Fruit fly (Drosophila melanogaster) whole organism, embryonic: ENCODE data around the gene ppk20.

Experiments
- ATbp ChIP-seq: fragments of 200-800 bp; sonication (Bioruptor generic); optimal IDR thresholded peaks from 2 replicates; lab custom pipeline; 2017; ENCODE audit warnings: missing biosample characterization, mild to moderate bottlenecking, missing genetic modification characterization, missing genetic modification reagents
- Atf6 ChIP-seq: fragments of 200-800 bp; sonication (Bioruptor generic); IDR thresholded peaks from 2 replicates; pipeline ENCODE4 v1.3.6; 2022; ENCODE audit warnings: missing biosample characterization, missing genetic modification characterization
- B-H2 ChIP-seq: fragments of 200-800 bp; sonication (Bioruptor generic); optimal IDR thresholded peaks from 2 replicates; lab custom pipeline; 2018; ENCODE audit warnings: missing biosample characterization, mild to moderate bottlenecking, missing genetic modification characterization
- Blimp-1 ChIP-seq: fragments of 200-800 bp; sonication (Bioruptor generic); optimal IDR thresholded peaks from 3 replicates; lab custom pipeline; 2018; ENCODE audit warnings: missing biosample characterization, missing genetic modification characterization, mild to moderate bottlenecking, moderate library complexity, missing genetic modification reagents
- CG10267 ChIP-seq: fragments of 200-800 bp; sonication (Bioruptor generic); optimal IDR thresholded peaks from 2 replicates; lab custom pipeline; 2018; ENCODE audit warnings: missing biosample characterization, mild to moderate bottlenecking, missing genetic modification characterization, moderate library complexity
- CG10979 ChIP-seq: fragments of 200-800 bp; sonication (Bioruptor generic); optimal IDR thresholded peaks from 2 replicates; lab custom pipeline; 2018; ENCODE audit warnings: missing biosample characterization, mild to moderate bottlenecking, missing genetic modification characterization, moderate library complexity
- CG11247 ChIP-seq: fragments of 200-800 bp; sonication (Bioruptor generic); IDR thresholded peaks from 2 replicates; pipeline ENCODE4 v1.3.6; 2022; ENCODE audit warnings: missing biosample characterization, missing genetic modification characterization
- CG11504 ChIP-seq: fragments of 200-800 bp; sonication (Bioruptor generic); optimal IDR thresholded peaks from 3 replicates; lab custom pipeline; 2019; ENCODE audit warnings: missing biosample characterization, mild to moderate bottlenecking, missing genetic modification characterization, moderate library complexity
- CG11696 ChIP-seq: fragments of 200-800 bp; sonication (Bioruptor generic); IDR thresholded peaks from 2 replicates; pipeline ENCODE4 v1.3.6; 2022; ENCODE audit warnings: missing biosample characterization, missing genetic modification characterization
- CG13424 ChIP-seq: fragments of 200-800 bp; sonication (Bioruptor generic); optimal IDR thresholded peaks from 2 replicates; lab custom pipeline; 2019; ENCODE audit warnings: missing biosample characterization, mild to moderate bottlenecking, missing genetic modification characterization, moderate library complexity
- CG15073 ChIP-seq: fragments of 200-800 bp; sonication (Bioruptor generic); optimal IDR thresholded peaks from 2 replicates; lab custom pipeline; 2016; ENCODE audit warnings: missing biosample characterization, missing genetic modification characterization
- CG15269 ChIP-seq: fragments of 200-800 bp; sonication (Bioruptor generic); optimal IDR thresholded peaks from 2 replicates; lab custom pipeline; 2018; ENCODE audit warnings: missing biosample characterization, mild to moderate bottlenecking, missing genetic modification characterization, moderate library complexity
- CG17359 ChIP-seq: fragments of 200-800 bp; sonication (Bioruptor generic); optimal IDR thresholded peaks from 3 replicates; lab custom pipeline; 2018; ENCODE audit warnings: missing biosample characterization, mild to moderate bottlenecking, missing genetic modification characterization, moderate library complexity
- CG17361 ChIP-seq: fragments of 200-800 bp; sonication (Bioruptor generic); IDR thresholded peaks from 3 replicates; pipeline ENCODE4 v1.3.6; 2022; ENCODE audit warnings: missing biosample characterization, missing genetic modification characterization
- CG18262 ChIP-seq: fragments of 200-800 bp; optimal IDR thresholded peaks from 3 replicates; lab custom pipeline; 2019; ENCODE audit warnings: missing biosample characterization, mild to moderate bottlenecking, missing genetic modification characterization, moderate library complexity
- CG18599 ChIP-seq: fragments of 200-800 bp; sonication (Bioruptor generic); optimal IDR thresholded peaks from 3 replicates; lab custom pipeline; 2017; ENCODE audit warnings: missing biosample characterization, missing genetic modification characterization, mild to moderate bottlenecking, moderate library complexity, missing genetic modification reagents
- CG2875 ChIP-seq: fragments of 200-800 bp; sonication (Bioruptor generic); optimal IDR thresholded peaks from 2 replicates; lab custom pipeline; 2017; ENCODE audit warnings: missing biosample characterization, mild to moderate bottlenecking, missing genetic modification characterization, missing genetic modification reagents
- CG31441 ChIP-seq: fragments of 200-800 bp; sonication (Bioruptor generic); IDR thresholded peaks from 2 replicates; pipeline ENCODE4 v1.3.6; 2022; ENCODE audit warnings: missing biosample characterization, missing genetic modification characterization
- CG3163 ChIP-seq: fragments of 200-800 bp; sonication (Bioruptor generic); optimal IDR thresholded peaks from 3 replicates; lab custom pipeline; 2016; ENCODE audit warnings: missing biosample characterization, missing genetic modification characterization
- CG3838 ChIP-seq: fragments of 200-800 bp; sonication (Bioruptor generic); optimal IDR thresholded peaks from 3 replicates; lab custom pipeline; 2016; ENCODE audit warnings: missing biosample characterization, missing genetic modification characterization
- CG43689 ChIP-seq: fragments of 200-800 bp; sonication (Bioruptor generic); IDR thresholded peaks from 2 replicates; pipeline ENCODE4 v1.3.6; 2022; ENCODE audit warnings: missing biosample characterization, missing genetic modification characterization
- CG5180 ChIP-seq: fragments of 200-800 bp; sonication (Bioruptor generic); optimal IDR thresholded peaks from 3 replicates; lab custom pipeline; 2017; ENCODE audit warnings: missing biosample characterization, missing genetic modification characterization, mild to moderate bottlenecking, moderate library complexity, missing genetic modification reagents
- CG6683 ChIP-seq: fragments of 200-800 bp; sonication (Bioruptor generic); optimal IDR thresholded peaks from 2 replicates; lab custom pipeline; 2017; ENCODE audit warnings: missing biosample characterization, mild to moderate bottlenecking, missing genetic modification characterization, missing genetic modification reagents
- CG7556 ChIP-seq: fragments of 200-800 bp; sonication (Bioruptor generic); optimal IDR thresholded peaks from 2 replicates; lab custom pipeline; 2017; ENCODE audit warnings: missing biosample characterization, mild to moderate bottlenecking, missing genetic modification characterization
- CG7839 ChIP-seq: fragments of 200-800 bp; sonication (Bioruptor generic); optimal IDR thresholded peaks from 3 replicates; lab custom pipeline; 2018; ENCODE audit warnings: missing biosample characterization, mild to moderate bottlenecking, missing genetic modification characterization, moderate library complexity
- CG9437 ChIP-seq: fragments of 200-800 bp; sonication (Bioruptor generic); optimal IDR thresholded peaks from 2 replicates; lab custom pipeline; 2018; ENCODE audit warnings: missing biosample characterization, mild to moderate bottlenecking, missing genetic modification characterization
- CrebB ChIP-seq: fragments of 200-800 bp; sonication (Bioruptor generic); optimal IDR thresholded peaks from 3 replicates; lab custom pipeline; 2018; ENCODE audit warnings: missing biosample characterization, mild to moderate bottlenecking, missing genetic modification characterization
- D19A ChIP-seq: fragments of 200-800 bp; optimal IDR thresholded peaks from 3 replicates; lab custom pipeline; 2019; ENCODE audit warnings: missing biosample characterization, mild to moderate bottlenecking, missing genetic modification characterization, moderate library complexity
- Dek ChIP-seq: fragments of 200-800 bp; sonication (Bioruptor generic); optimal IDR thresholded peaks from 3 replicates; lab custom pipeline; 2019; ENCODE audit warnings: missing biosample characterization, mild to moderate bottlenecking, missing genetic modification characterization, moderate library complexity
- Doc3 ChIP-seq: fragments of 200-800 bp; sonication (Bioruptor generic); IDR thresholded peaks from 3 replicates; pipeline ENCODE4 v1.3.6; 2022; ENCODE audit warnings: missing biosample characterization, missing genetic modification characterization; ENCODE audit not compliant: partially characterized antibody
- Ets65A ChIP-seq: fragments of 200-800 bp; sonication (Bioruptor generic); peaks from one replicate; lab custom pipeline; 2016; ENCODE audit warnings: missing biosample characterization, missing genetic modification characterization
- Nf-YB ChIP-seq: fragments of 200-800 bp; sonication (Bioruptor generic); optimal IDR thresholded peaks from 3 replicates; lab custom pipeline; 2019; ENCODE audit warnings: missing biosample characterization, mild to moderate bottlenecking, missing genetic modification characterization, moderate library complexity
- Nf-YC ChIP-seq: fragments of 200-800 bp; optimal IDR thresholded peaks from 3 replicates; lab custom pipeline; 2019; ENCODE audit warnings: missing biosample characterization, mild to moderate bottlenecking, missing genetic modification characterization, moderate library complexity
- Opbp ChIP-seq: fragments of 200-800 bp; sonication (Bioruptor generic); IDR thresholded peaks from 3 replicates; pipeline ENCODE4 v1.3.6; 2022; ENCODE audit warnings: missing biosample characterization, missing genetic modification characterization; ENCODE audit not compliant: partially characterized antibody
- YL-1 ChIP-seq: fragments of 200-800 bp; sonication (Bioruptor generic); optimal IDR thresholded peaks from 3 replicates; lab custom pipeline; 2017; ENCODE audit warnings: missing biosample characterization, mild to moderate bottlenecking, missing genetic modification characterization
- az2 ChIP-seq: fragments of 200-800 bp; sonication (Bioruptor generic); optimal IDR thresholded peaks from 3 replicates; lab custom pipeline; 2016; ENCODE audit warnings: missing biosample characterization, missing genetic modification characterization
- bsh ChIP-seq, 2 experiments: fragments of 200-800 bp; sonication (Bioruptor generic); optimal IDR thresholded peaks; 2 replicates each; lab custom pipeline; 2017 to 2018; ENCODE audit warnings: mild to moderate bottlenecking in 2 of 2, missing biosample characterization in 2 of 2, missing genetic modification characterization in 2 of 2, moderate library complexity in 1 of 2
- caup ChIP-seq: fragments of 200-800 bp; sonication (Bioruptor generic); optimal IDR thresholded peaks from 3 replicates; lab custom pipeline; 2017; ENCODE audit warnings: missing biosample characterization, mild to moderate bottlenecking, missing genetic modification characterization, moderate library complexity; ENCODE audit not compliant: severe bottlenecking
- da ChIP-seq: fragments of 200-800 bp; sonication (Bioruptor generic); optimal IDR thresholded peaks from 2 replicates; lab custom pipeline; 2016; ENCODE audit warnings: missing biosample characterization, missing genetic modification characterization
- dimm ChIP-seq: fragments of 200-800 bp; sonication (Bioruptor generic); IDR thresholded peaks from 2 replicates; pipeline ENCODE4 v1.3.6; 2022; ENCODE audit warnings: missing biosample characterization, missing genetic modification characterization
- disco-r ChIP-seq: fragments of 200-800 bp; sonication (Bioruptor generic); optimal IDR thresholded peaks from 2 replicates; lab custom pipeline; 2016; ENCODE audit warnings: missing biosample characterization, missing genetic modification characterization
- gem ChIP-seq: fragments of 200-800 bp; sonication (Bioruptor generic); optimal IDR thresholded peaks from 2 replicates; lab custom pipeline; 2019; ENCODE audit warnings: missing biosample characterization, mild to moderate bottlenecking, missing genetic modification characterization, moderate library complexity
- mld ChIP-seq: fragments of 200-800 bp; sonication (Bioruptor generic); IDR thresholded peaks from 3 replicates; pipeline ENCODE4 v1.3.6; 2022; ENCODE audit warnings: missing biosample characterization, missing genetic modification characterization; ENCODE audit not compliant: partially characterized antibody
- nom ChIP-seq: fragments of 200-800 bp; sonication (Bioruptor generic); optimal IDR thresholded peaks from 2 replicates; lab custom pipeline; 2017; ENCODE audit warnings: missing biosample characterization, missing genetic modification characterization, mild to moderate bottlenecking, moderate library complexity, missing genetic modification reagents
- row ChIP-seq: fragments of 200-800 bp; sonication (Bioruptor generic); IDR thresholded peaks from 3 replicates; pipeline ENCODE4 v1.3.6; 2022; ENCODE audit warnings: missing biosample characterization, missing genetic modification characterization
- sens ChIP-seq: fragments of 200-800 bp; sonication (Bioruptor generic); peaks from one replicate; lab custom pipeline; 2016; ENCODE audit warnings: missing biosample characterization, missing genetic modification characterization
- sisA ChIP-seq: fragments of 200-800 bp; sonication (Bioruptor generic); IDR thresholded peaks from 2 replicates; pipeline ENCODE4 v1.3.6; 2022; ENCODE audit warnings: missing biosample characterization, missing genetic modification characterization
- stwl ChIP-seq: fragments of 200-800 bp; sonication (Bioruptor generic); optimal IDR thresholded peaks from 3 replicates; lab custom pipeline; 2018; ENCODE audit warnings: missing biosample characterization, mild to moderate bottlenecking, missing genetic modification characterization, moderate library complexity
- unpg ChIP-seq: fragments of 200-800 bp; sonication (Bioruptor generic); optimal IDR thresholded peaks from 3 replicates; lab custom pipeline; 2018; ENCODE audit warnings: missing biosample characterization, mild to moderate bottlenecking, missing genetic modification characterization, moderate library complexity

The ppk20 gene

DNA sequence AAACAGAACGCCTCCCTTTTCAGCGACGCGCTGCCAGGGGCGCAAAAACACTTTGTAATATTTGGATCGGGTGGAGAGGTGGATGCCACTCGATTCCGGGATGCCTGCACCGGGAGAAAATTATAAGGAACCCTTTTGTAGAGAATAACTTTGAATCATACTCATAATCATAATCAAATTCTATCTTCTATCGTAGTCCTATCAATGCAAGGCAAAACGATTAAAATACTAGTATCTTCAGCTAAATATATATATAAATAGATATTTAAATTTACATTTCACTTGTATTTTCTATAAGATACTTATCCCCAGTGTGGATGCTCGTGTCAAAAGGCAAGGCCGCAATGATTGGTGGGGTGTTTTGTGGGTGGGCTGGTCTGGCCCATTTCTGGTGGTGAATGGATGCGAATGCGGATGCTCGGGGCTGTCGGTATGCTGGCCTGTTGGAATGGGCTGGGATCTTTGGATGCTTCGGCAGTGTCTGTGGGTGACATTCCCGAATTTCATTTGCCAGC is 37.2 kb upstream of the ppk20 start (continued):
- TF ChIP-seq CG3163 (GFP tag; lab: Kevin White, UChicago) (no peak), CG11696 (GFP tag; lab: Robert Waterston, UW) (no peak), unpg (peak; percentile 17), CG18599 (peak; percentile 31), Nf-YC (tag; lab: Kevin White, UChicago) (peak; percentile 55), CG15073 (GFP tag; lab: Kevin White, UChicago) (no peak), row (GFP tag; lab: Robert Waterston, UW) (peak; percentile 60), dimm (GFP tag; lab: Robert Waterston, UW) (no peak), CG10979 (tag; lab: Kevin White, UChicago) (peak; percentile 23), CG2875 (no peak), bsh (GFP tag; optimal IDR thresholded peaks at IDR 0.05; lab: Kevin White, UChicago) (peak in 1 of 2 experiments; percentile 51), CG17361 (GFP tag; lab: Robert Waterston, UW) (no peak), CG31441 (GFP tag; lab: Robert Waterston, UW) (peak; percentile 46), CG7839 (tag; lab: Kevin White, UChicago) (peak; percentile 12), Doc3 (GFP tag; lab: Robert Waterston, UW) (no peak), CG5180 (GFP tag; lab: Kevin White, UChicago) (no peak), B-H2 (GFP tag; lab: Kevin White, UChicago) (no peak), CG13424 (peak; percentile 30), caup (GFP tag; lab: Kevin White, UChicago) (no peak), CG11504 (tag; lab: Kevin White, UChicago) (peak; percentile 36), ATbp (peak; percentile 16), Atf6 (no peak), sisA (peak; percentile 37; the same call in 1 of the 2 replicates), CG11247 (GFP tag; lab: Robert Waterston, UW) (no peak), nom (no peak), CG6683 (GFP tag; lab: Kevin White, UChicago) (no peak), CG43689 (GFP tag; lab: Robert Waterston, UW) (no peak), da (GFP tag; lab: Kevin White, UChicago) (no peak), CG10267 (tag; lab: Kevin White, UChicago) (peak; percentile 1), sens (peak; percentile 25), stwl (no peak), Blimp-1 (peak; percentile 31), Opbp (no peak), CG15269 (tag; lab: Kevin White, UChicago) (peak; percentile 1), Ets65A (GFP tag; lab: Kevin White, UChicago) (peak; percentile 30), gem (tag; lab: Kevin White, UChicago) (peak; percentile 52), disco-r (GFP tag; lab: Kevin White, UChicago) (no peak), CrebB (tag; lab: Kevin White, UChicago) (no peak), CG7556 (GFP tag; lab: Kevin White, UChicago) (peak; percentile 31), CG3838 (GFP tag; lab: Kevin White, UChicago) (no peak), CG9437 (GFP tag; lab: Kevin White, UChicago) (no peak), Nf-YB (GFP tag; lab: Kevin White, UChicago) (peak; percentile 79), mld (no peak), az2 (GFP tag; lab: Kevin White, UChicago) (peak; percentile 15), CG17359 (tag; lab: Kevin White, UChicago) (peak; percentile 5), YL-1 (no peak), D19A (tag; lab: Kevin White, UChicago) (peak; percentile 32), Dek (tag; lab: Kevin White, UChicago) (no peak), CG18262 (tag; lab: Kevin White, UChicago) (peak; percentile 2)
